Worm (Caenorhabditis elegans) whole organism, young adult: ENCODE data around the gene gtf-2H4.

Source experiments
- F23B12.7 ChIP-seq: sonication (generic microtip); optimal IDR thresholded peaks from 2 replicates; lab custom pipeline; 2017; ENCODE audit warnings: missing genetic modification characterization, mild to moderate bottlenecking, missing compliant biosample characterization, antibody characterized with exemption, moderate library complexity; ENCODE audit not compliant: insufficient read depth
- ceh-91 ChIP-seq: fragments of 200-800 bp; sonication (Bioruptor generic); IDR thresholded peaks from 2 replicates; pipeline ENCODE4 v1.3.6; 2022; ENCODE audit warnings: missing genetic modification reagents, missing genetic modification characterization, missing compliant biosample characterization
- egl-18 ChIP-seq: fragments of 200-800 bp; sonication (Bioruptor generic); IDR thresholded peaks from 2 replicates; pipeline ENCODE4 v1.3.6; 2022; ENCODE audit warnings: missing genetic modification reagents, missing genetic modification characterization, missing compliant biosample characterization
- hsf-1 ChIP-seq: fragments of 200-800 bp; sonication (Bioruptor generic); IDR thresholded peaks from 2 replicates; pipeline ENCODE4 v1.3.6; 2022; ENCODE audit warnings: missing genetic modification reagents, missing genetic modification characterization, missing compliant biosample characterization
- let-526 ChIP-seq: fragments of 200-800 bp; sonication (Bioruptor generic); IDR thresholded peaks from 2 replicates; pipeline ENCODE4 v1.3.6; 2022; ENCODE audit warnings: missing genetic modification reagents, missing genetic modification characterization, missing compliant biosample characterization
- lir-1 ChIP-seq: fragments of 200-800 bp; sonication (Bioruptor generic); conservative IDR thresholded peaks from 2 replicates; pipeline ENCODE4 v1.3.6; 2022; ENCODE audit warnings: missing genetic modification reagents, missing genetic modification characterization, missing compliant biosample characterization
- unc-62 ChIP-seq: fragments of 150-350 bp; optimal IDR thresholded peaks from 2 replicates; lab custom pipeline; 2014; ENCODE audit warnings: missing biosample characterization, missing genetic modification reagents, missing genetic modification characterization

ce11 chrIV:15471430-15471829, 18.4 kb upstream of the gtf-2H4 start, which contains the start of gene ntl-11:
- TF ChIP-seq hsf-1 (GFP tag; lab: Robert Waterston, UW): peak; percentile 89
- TF ChIP-seq lir-1 (GFP tag; lab: Robert Waterston, UW): no peak; the same call in 1 of the 2 replicates
- TF ChIP-seq egl-18 (GFP tag; lab: Robert Waterston, UW): peak; percentile 74; the same call in 1 of the 2 replicates
- TF ChIP-seq unc-62 (GFP tag; lab: Kevin White, UChicago): no peak
- peak; percentile 92 for TF ChIP-seq let-526 (GFP tag; lab: Robert Waterston, UW)
- peak; percentile 88 for TF ChIP-seq ceh-91
- peak; percentile 62 for TF ChIP-seq F23B12.7 (tag; lab: Kevin White, UChicago)
